Worm (Caenorhabditis elegans) whole organism, early embryonic: ENCODE results near the gene srt-64.

Source experiments
- B0310.2 ChIP-seq: sonication (generic microtip); optimal IDR thresholded peaks from 2 replicates; lab custom pipeline; 2016; ENCODE audit warnings: mild to moderate bottlenecking, missing genetic modification characterization, missing compliant biosample characterization
- F13C5.2 ChIP-seq: sonication (generic microtip); optimal IDR thresholded peaks from 2 replicates; lab custom pipeline; 2017; ENCODE audit warnings: mild to moderate bottlenecking, missing genetic modification characterization, inconsistent platforms, missing compliant biosample characterization
- ama-1 ChIP-seq: fragments of 150-350 bp; optimal IDR thresholded peaks from 2 replicates; lab custom pipeline; 2014
- scrt-1 ChIP-seq: fragments of 200-800 bp; sonication (Bioruptor generic); IDR thresholded peaks from 2 replicates; pipeline ENCODE4 v1.3.6; 2022; ENCODE audit warnings: missing genetic modification characterization, missing compliant biosample characterization
- tbx-11 ChIP-seq: fragments of 200-800 bp; sonication (Bioruptor generic); IDR thresholded peaks from 2 replicates; pipeline ENCODE4 v1.3.6; 2022; ENCODE audit warnings: missing genetic modification characterization, missing compliant biosample characterization
- tbx-37 ChIP-seq: fragments of 200-800 bp; sonication (Bioruptor generic); conservative IDR thresholded peaks from 2 replicates; pipeline ENCODE4 v1.3.6; 2022; ENCODE audit warnings: missing genetic modification reagents, missing genetic modification characterization, missing compliant biosample characterization

DNA sequence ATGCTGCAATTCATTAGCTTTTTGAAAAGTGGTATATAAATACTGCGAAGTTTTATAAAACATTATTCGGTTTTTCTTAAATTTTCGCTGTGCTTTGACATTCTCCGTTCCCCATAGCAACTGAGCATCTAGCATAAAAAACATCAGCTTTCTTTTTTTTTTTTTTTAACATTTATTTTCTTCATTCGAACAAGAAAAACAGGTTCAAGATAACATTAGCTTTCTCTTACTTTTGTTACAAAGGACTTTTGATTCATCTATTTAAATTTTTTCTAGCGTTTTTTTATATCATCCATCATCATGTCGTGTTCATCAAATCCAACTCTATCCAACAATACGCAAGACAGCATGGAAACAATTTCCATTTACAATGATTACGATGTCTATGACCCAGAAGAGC lies 31.6 kb downstream of the srt-64 start, which contains the start of gene F14F9.3:
- no peak for TF ChIP-seq ama-1
- no peak for TF ChIP-seq F13C5.2 (tag; lab: Kevin White, UChicago)
- TF ChIP-seq scrt-1 (GFP tag; lab: Robert Waterston, UW): no peak
- no peak for TF ChIP-seq tbx-11
- TF ChIP-seq tbx-37 (GFP tag; lab: Robert Waterston, UW): no peak
- TF ChIP-seq B0310.2 (tag; lab: Kevin White, UChicago): no peak
